Worm (Caenorhabditis elegans) whole organism, early embryonic: ENCODE results near the gene C38C3.4.

Source experiments
- ama-1 ChIP-seq: fragments of 150-350 bp; optimal IDR thresholded peaks from 2 replicates; lab custom pipeline; 2014
- ceh-13 ChIP-seq: fragments of 200-800 bp; sonication (Bioruptor generic); optimal IDR thresholded peaks from 2 replicates; lab custom pipeline; 2018; ENCODE audit warnings: mild to moderate bottlenecking, missing genetic modification characterization, missing compliant biosample characterization
- hmg-4 ChIP-seq: fragments of 200-800 bp; sonication (Bioruptor generic); optimal IDR thresholded peaks from 2 replicates; lab custom pipeline; 2018; ENCODE audit warnings: mild to moderate bottlenecking, missing genetic modification characterization, missing compliant biosample characterization
- tbx-37 ChIP-seq: fragments of 200-800 bp; sonication (Bioruptor generic); conservative IDR thresholded peaks from 2 replicates; pipeline ENCODE4 v1.3.6; 2022; ENCODE audit warnings: missing genetic modification reagents, missing genetic modification characterization, missing compliant biosample characterization

DNA sequence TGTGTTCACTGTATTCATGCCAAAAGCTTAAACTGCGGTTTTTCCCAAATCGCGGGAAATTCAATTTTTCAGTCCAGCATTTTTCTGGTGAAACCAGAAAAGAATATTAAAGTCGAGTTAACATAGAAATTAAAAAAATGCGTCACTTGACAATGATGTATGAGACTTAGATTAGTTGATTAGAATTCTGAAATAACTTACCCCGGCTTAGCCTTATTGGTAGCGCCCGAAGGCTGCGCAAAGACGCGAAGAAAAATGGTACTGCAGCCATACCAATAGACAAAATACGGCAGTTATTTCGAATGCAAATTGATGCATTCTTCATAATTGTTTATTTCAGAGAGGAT is 48.5 kb upstream of the C38C3.4 start:
- TF ChIP-seq tbx-37 (GFP tag; lab: Robert Waterston, UW) (no peak), hmg-4 (GFP tag; lab: Kevin White, UChicago) (no peak), ama-1 (lab: Kevin White, UChicago) (no peak), ceh-13 (GFP tag; lab: Kevin White, UChicago) (no peak)
